Fruit fly (Drosophila melanogaster) whole organism, embryonic: Measurements from ENCODE around the gene AANATL7.

Experiments used
- Bdp1 ChIP-seq: fragments of 200-800 bp; sonication (Bioruptor generic); optimal IDR thresholded peaks from 3 replicates; lab custom pipeline; 2016; ENCODE audit warnings: missing biosample characterization, missing genetic modification characterization
- CG10209 ChIP-seq: fragments of 200-800 bp; sonication (Bioruptor generic); optimal IDR thresholded peaks from 3 replicates; lab custom pipeline; 2017; ENCODE audit warnings: missing biosample characterization, mild to moderate bottlenecking, missing genetic modification characterization, missing genetic modification reagents
- CG12155 ChIP-seq: fragments of 200-800 bp; sonication (Bioruptor generic); optimal IDR thresholded peaks from 3 replicates; lab custom pipeline; 2016; ENCODE audit warnings: missing biosample characterization, missing genetic modification characterization
- CG14014 ChIP-seq: fragments of 200-800 bp; sonication (Bioruptor generic); IDR thresholded peaks from 2 replicates; pipeline ENCODE4 v1.3.6; 2022; ENCODE audit warnings: missing biosample characterization, missing genetic modification characterization
- CG14710 ChIP-seq: fragments of 200-800 bp; sonication (Bioruptor generic); optimal IDR thresholded peaks from 3 replicates; lab custom pipeline; 2019; ENCODE audit warnings: missing biosample characterization, mild to moderate bottlenecking, missing genetic modification characterization, moderate library complexity
- CG15269 ChIP-seq: fragments of 200-800 bp; sonication (Bioruptor generic); optimal IDR thresholded peaks from 2 replicates; lab custom pipeline; 2018; ENCODE audit warnings: missing biosample characterization, mild to moderate bottlenecking, missing genetic modification characterization, moderate library complexity
- CG15601 ChIP-seq: fragments of 200-800 bp; sonication (Bioruptor generic); optimal IDR thresholded peaks from 3 replicates; lab custom pipeline; 2019; ENCODE audit warnings: missing biosample characterization, mild to moderate bottlenecking, missing genetic modification characterization, moderate library complexity
- CG16779 ChIP-seq: fragments of 200-800 bp; sonication (Bioruptor generic); IDR thresholded peaks from 2 replicates; pipeline ENCODE4 v1.3.6; 2022; ENCODE audit warnings: missing biosample characterization, missing genetic modification characterization
- CG17359 ChIP-seq: fragments of 200-800 bp; sonication (Bioruptor generic); optimal IDR thresholded peaks from 3 replicates; lab custom pipeline; 2018; ENCODE audit warnings: missing biosample characterization, mild to moderate bottlenecking, missing genetic modification characterization, moderate library complexity
- CG17912 ChIP-seq: fragments of 200-800 bp; sonication (Bioruptor generic); optimal IDR thresholded peaks from 2 replicates; lab custom pipeline; 2018; ENCODE audit warnings: missing biosample characterization, mild to moderate bottlenecking, missing genetic modification characterization
- CG18619 ChIP-seq: fragments of 200-800 bp; sonication (Bioruptor generic); optimal IDR thresholded peaks from 3 replicates; lab custom pipeline; 2017; ENCODE audit warnings: missing biosample characterization, mild to moderate bottlenecking, missing genetic modification characterization
- CG32772 ChIP-seq: fragments of 200-800 bp; sonication (Bioruptor generic); IDR thresholded peaks from 2 replicates; pipeline ENCODE4 v1.3.6; 2022; ENCODE audit warnings: missing biosample characterization, missing genetic modification characterization
- CG33557 ChIP-seq: fragments of 200-800 bp; sonication (Bioruptor generic); optimal IDR thresholded peaks from 2 replicates; lab custom pipeline; 2019; ENCODE audit warnings: missing biosample characterization, mild to moderate bottlenecking, missing genetic modification characterization, moderate library complexity
- CG34376 ChIP-seq: fragments of 200-800 bp; sonication (Bioruptor generic); optimal IDR thresholded peaks from 2 replicates; lab custom pipeline; 2018; ENCODE audit warnings: missing biosample characterization, mild to moderate bottlenecking, missing genetic modification characterization
- CG4282 ChIP-seq: fragments of 200-800 bp; sonication (Bioruptor generic); optimal IDR thresholded peaks from 2 replicates; lab custom pipeline; 2016; ENCODE audit warnings: missing biosample characterization, missing genetic modification characterization
- CG4820 ChIP-seq: fragments of 200-800 bp; sonication (Bioruptor generic); optimal IDR thresholded peaks from 3 replicates; lab custom pipeline; 2016; ENCODE audit warnings: missing biosample characterization, missing genetic modification characterization
- CG6654 ChIP-seq: fragments of 200-800 bp; sonication (Bioruptor generic); optimal IDR thresholded peaks from 2 replicates; lab custom pipeline; 2017; ENCODE audit warnings: missing biosample characterization, mild to moderate bottlenecking, missing genetic modification characterization
- CG9727 ChIP-seq: fragments of 200-800 bp; sonication (Bioruptor generic); optimal IDR thresholded peaks from 3 replicates; lab custom pipeline; 2017; ENCODE audit warnings: missing biosample characterization, mild to moderate bottlenecking, missing genetic modification characterization
- CG9817 ChIP-seq: fragments of 200-800 bp; sonication (Bioruptor generic); optimal IDR thresholded peaks from 2 replicates; lab custom pipeline; 2018; ENCODE audit warnings: missing biosample characterization, mild to moderate bottlenecking, missing genetic modification characterization, moderate library complexity
- Dip3 ChIP-seq: fragments of 200-800 bp; sonication (Bioruptor generic); optimal IDR thresholded peaks from 3 replicates; lab custom pipeline; 2016; ENCODE audit warnings: missing biosample characterization, missing genetic modification characterization
- Ets97D ChIP-seq: fragments of 200-800 bp; sonication (Bioruptor generic); optimal IDR thresholded peaks from 3 replicates; lab custom pipeline; 2016; ENCODE audit warnings: missing biosample characterization, missing genetic modification characterization
- Gsc ChIP-seq: fragments of 200-800 bp; sonication (Bioruptor generic); IDR thresholded peaks from 2 replicates; pipeline ENCODE4 v1.3.6; 2022; ENCODE audit warnings: missing biosample characterization, missing genetic modification characterization
- Poxn ChIP-seq: fragments of 200-800 bp; sonication (Bioruptor generic); IDR thresholded peaks from 2 replicates; pipeline ENCODE4 v1.3.6; 2022; ENCODE audit warnings: missing biosample characterization, missing genetic modification characterization
- Side ChIP-seq: fragments of 200-800 bp; sonication (Bioruptor generic); optimal IDR thresholded peaks from 2 replicates; lab custom pipeline; 2016; ENCODE audit warnings: missing biosample characterization, missing genetic modification characterization
- Stat92E ChIP-seq, 3 experiments: fragments of >200 bp in 2 of 3; fragments of 200-800 bp in 1 of 3; sonication (Bioruptor generic) in 1 of 3; optimal IDR thresholded peaks; 2 replicates each; lab custom pipeline; 2017 to 2019; ENCODE audit warnings: missing biosample characterization in 3 of 3, missing genetic modification characterization in 3 of 3, mild to moderate bottlenecking in 1 of 3, moderate library complexity in 1 of 3
- ara ChIP-seq: fragments of 200-800 bp; sonication (Bioruptor generic); IDR thresholded peaks from 2 replicates; pipeline ENCODE4 v1.3.6; 2022; ENCODE audit warnings: missing biosample characterization, missing genetic modification characterization
- az2 ChIP-seq: fragments of 200-800 bp; sonication (Bioruptor generic); optimal IDR thresholded peaks from 3 replicates; lab custom pipeline; 2016; ENCODE audit warnings: missing biosample characterization, missing genetic modification characterization
- bcd ChIP-seq: fragments of 200-800 bp; sonication (Bioruptor generic); optimal IDR thresholded peaks from 2 replicates; lab custom pipeline; 2017; ENCODE audit warnings: missing biosample characterization, mild to moderate bottlenecking, missing genetic modification characterization
- cas ChIP-seq: fragments of 200-800 bp; sonication (Bioruptor generic); IDR thresholded peaks from 2 replicates; pipeline ENCODE4 v1.3.6; 2022; ENCODE audit warnings: missing biosample characterization, missing genetic modification characterization
- crc ChIP-seq: fragments of 200-800 bp; sonication (Bioruptor generic); optimal IDR thresholded peaks from 2 replicates; lab custom pipeline; 2016; ENCODE audit warnings: missing biosample characterization, missing genetic modification characterization
- dmrt11E ChIP-seq: fragments of 200-800 bp; sonication (Bioruptor generic); optimal IDR thresholded peaks from 3 replicates; lab custom pipeline; 2018; ENCODE audit warnings: missing biosample characterization, mild to moderate bottlenecking, missing genetic modification characterization, moderate library complexity
- dysf ChIP-seq: fragments of 200-800 bp; sonication (Bioruptor generic); IDR thresholded peaks from 3 replicates; pipeline ENCODE4 v1.3.6; 2022; ENCODE audit warnings: missing biosample characterization, missing genetic modification characterization
- eve ChIP-seq, 2 experiments: fragments of >200 bp; optimal IDR thresholded peaks; 2 replicates each; lab custom pipeline; 2017; ENCODE audit warnings: missing biosample characterization in 2 of 2, missing genetic modification characterization in 2 of 2
- eyg ChIP-seq: fragments of 200-800 bp; sonication (Bioruptor generic); optimal IDR thresholded peaks from 3 replicates; lab custom pipeline; 2016; ENCODE audit warnings: missing biosample characterization, missing genetic modification characterization
- hbn ChIP-seq: fragments of 200-800 bp; sonication (Bioruptor generic); IDR thresholded peaks from 2 replicates; pipeline ENCODE4 v1.3.6; 2022; ENCODE audit warnings: missing biosample characterization, missing genetic modification characterization; ENCODE audit not compliant: partially characterized antibody
- insv ChIP-seq, 2 experiments: fragments of 200-800 bp; sonication (Bioruptor generic); optimal IDR thresholded peaks; 3 replicates each; lab custom pipeline; 2016 to 2018; ENCODE audit warnings: missing biosample characterization in 2 of 2, missing genetic modification characterization in 2 of 2
- jigr1 ChIP-seq: fragments of 200-800 bp; sonication (Bioruptor generic); IDR thresholded peaks from 3 replicates; pipeline ENCODE4 v1.3.6; 2022; ENCODE audit warnings: missing biosample characterization, missing genetic modification characterization
- jing ChIP-seq: fragments of 200-800 bp; sonication (Bioruptor generic); optimal IDR thresholded peaks from 2 replicates; lab custom pipeline; 2018; ENCODE audit warnings: missing biosample characterization, mild to moderate bottlenecking, missing genetic modification characterization
- kah ChIP-seq: fragments of 200-800 bp; sonication (Bioruptor generic); optimal IDR thresholded peaks from 2 replicates; lab custom pipeline; 2018; ENCODE audit warnings: missing biosample characterization, mild to moderate bottlenecking, missing genetic modification characterization
- pfk ChIP-seq: fragments of 200-800 bp; sonication (Bioruptor generic); optimal IDR thresholded peaks from 2 replicates; lab custom pipeline; 2018; ENCODE audit warnings: missing biosample characterization, mild to moderate bottlenecking, missing genetic modification characterization, moderate library complexity
- ranshi ChIP-seq: fragments of 200-800 bp; sonication (Bioruptor generic); IDR thresholded peaks from 2 replicates; pipeline ENCODE4 v1.3.6; 2022; ENCODE audit warnings: missing biosample characterization, missing genetic modification characterization
- sima ChIP-seq: fragments of 200-800 bp; sonication (Bioruptor generic); optimal IDR thresholded peaks from 2 replicates; lab custom pipeline; 2016; ENCODE audit warnings: missing biosample characterization, missing genetic modification characterization
- sqz ChIP-seq: fragments of 200-800 bp; sonication (Bioruptor generic); optimal IDR thresholded peaks from 3 replicates; lab custom pipeline; 2018; ENCODE audit warnings: missing biosample characterization, mild to moderate bottlenecking, missing genetic modification characterization
- vnd ChIP-seq: fragments of 200-800 bp; sonication (Bioruptor generic); IDR thresholded peaks from 3 replicates; pipeline ENCODE4 v1.3.6; 2022; ENCODE audit warnings: missing biosample characterization, missing genetic modification characterization; ENCODE audit not compliant: partially characterized antibody
- zen ChIP-seq: fragments of 200-800 bp; sonication (Bioruptor generic); optimal IDR thresholded peaks from 3 replicates; lab custom pipeline; 2018; ENCODE audit warnings: missing biosample characterization, mild to moderate bottlenecking, missing genetic modification characterization, moderate library complexity

AANATL7 gene

dm6 chrX:2588415-2589411, 8.0 kb downstream of the AANATL7 start, which contains the start of gene egh (continued):
- TF ChIP-seq hbn (GFP tag; lab: Robert Waterston, UW) (no peak), CG12155 (GFP tag; lab: Kevin White, UChicago) (no peak), CG32772 (GFP tag; lab: Robert Waterston, UW) (peak; percentile 69), CG4820 (no peak), cas (no peak)

- peak; percentile 48 for TF ChIP-seq sima (GFP tag; lab: Kevin White, UChicago)
- TF ChIP-seq CG18619 = peak; percentile 90
- TF ChIP-seq CG14710 = peak; percentile 31
- peak; percentile 53 for TF ChIP-seq dmrt11E
- TF ChIP-seq Ets97D (GFP tag; lab: Kevin White, UChicago) = peak; percentile 73
- peak; percentile 89 for TF ChIP-seq CG9727
- no peak for TF ChIP-seq pfk (GFP tag; lab: Kevin White, UChicago)
- TF ChIP-seq Dip3 (GFP tag; lab: Kevin White, UChicago) = peak; percentile 96
- TF ChIP-seq bcd (GFP tag; lab: Kevin White, UChicago) = peak; percentile 93
- peak; percentile 94 for TF ChIP-seq CG12155 (GFP tag; lab: Kevin White, UChicago)
- peak; percentile 50 for TF ChIP-seq CG34376 (GFP tag; lab: Kevin White, UChicago)
- TF ChIP-seq kah (GFP tag; lab: Kevin White, UChicago) = peak; percentile 50
- peak; percentile 96 for TF ChIP-seq CG16779 (GFP tag; lab: Robert Waterston, UW)
- peak; percentile 95 for TF ChIP-seq Side (GFP tag; lab: Kevin White, UChicago)
- peak; percentile 92 for TF ChIP-seq CG4282
- TF ChIP-seq jigr1 (GFP tag; lab: Robert Waterston, UW) = peak; percentile 87
- TF ChIP-seq CG9817 (tag; lab: Kevin White, UChicago) = peak; percentile 92
- peak; percentile 93 for TF ChIP-seq eyg (GFP tag; lab: Kevin White, UChicago)
- TF ChIP-seq jing (GFP tag; lab: Kevin White, UChicago) = peak; percentile 76
- peak; percentile 72 for TF ChIP-seq CG6654 (GFP tag; lab: Kevin White, UChicago)
- peak; percentile 64 for TF ChIP-seq CG15601 (tag; lab: Kevin White, UChicago)
- TF ChIP-seq eve (GFP tag; optimal IDR thresholded peaks at IDR 0.05; lab: Kevin White, UChicago) = peak in 1 of 2 experiments; percentile 18
- peak; percentile 77 for TF ChIP-seq Gsc (GFP tag; lab: Robert Waterston, UW)
- peak; percentile 93 for TF ChIP-seq ranshi
- TF ChIP-seq CG17359 (tag; lab: Kevin White, UChicago) = peak; percentile 92
- peak; percentile 90 for TF ChIP-seq crc
- peak; percentile 28 for TF ChIP-seq sqz (GFP tag; lab: Kevin White, UChicago)
- TF ChIP-seq Bdp1 (GFP tag; lab: Kevin White, UChicago) = peak; percentile 82
- TF ChIP-seq CG14014 (GFP tag; lab: Robert Waterston, UW) = peak; percentile 95
- no peak for TF ChIP-seq CG33557 (GFP tag; lab: Kevin White, UChicago)
- TF ChIP-seq zen = peak; percentile 68
- peak; percentile 89 for TF ChIP-seq Poxn (GFP tag; lab: Robert Waterston, UW)
- peak; percentile 96 for TF ChIP-seq dysf (GFP tag; lab: Robert Waterston, UW)
- no peak for TF ChIP-seq vnd (GFP tag; lab: Robert Waterston, UW)
- peak in 1 of 2 experiments; percentile 22 for TF ChIP-seq insv (GFP tag; optimal IDR thresholded peaks at IDR 0.05; lab: Kevin White, UChicago)
- peak; percentile 90 for TF ChIP-seq CG10209 (GFP tag; lab: Kevin White, UChicago)
- TF ChIP-seq CG15269 (tag; lab: Kevin White, UChicago) = peak; percentile 92
- TF ChIP-seq CG17912 (GFP tag; lab: Kevin White, UChicago) = no peak
- no peak for TF ChIP-seq Stat92E (GFP tag; optimal IDR thresholded peaks at IDR 0.05; lab: Kevin White, UChicago)
- TF ChIP-seq az2 = peak; percentile 86
- peak; percentile 88 for TF ChIP-seq ara (GFP tag; lab: Robert Waterston, UW)
Measured at dm6 chrX:2589446-2590038, 8.8 kb downstream of the AANATL7 start.
